Fruit fly (Drosophila melanogaster) whole organism, prepupa: Measurements from ENCODE around the gene CG31798.

Source experiments
- CG10631 ChIP-seq: fragments of 200-800 bp; sonication (Bioruptor generic); optimal IDR thresholded peaks from 2 replicates; lab custom pipeline; 2016; ENCODE audit warnings: missing biosample characterization, missing genetic modification characterization
- CG11294 ChIP-seq: fragments of 200-800 bp; sonication (Bioruptor generic); IDR thresholded peaks from 2 replicates; pipeline ENCODE4 v1.3.6; 2022; ENCODE audit warnings: missing biosample characterization, missing genetic modification characterization
- CG11902 ChIP-seq: fragments of 200-800 bp; sonication (Bioruptor generic); optimal IDR thresholded peaks from 3 replicates; lab custom pipeline; 2016; ENCODE audit warnings: missing biosample characterization, missing genetic modification characterization
- Eip93F ChIP-seq: fragments of 200-800 bp; sonication (Bioruptor generic); optimal IDR thresholded peaks from 2 replicates; lab custom pipeline; 2016; ENCODE audit warnings: missing biosample characterization, mild to moderate bottlenecking, missing genetic modification characterization
- Ets21C ChIP-seq: fragments of 200-800 bp; sonication (Bioruptor generic); optimal IDR thresholded peaks from 3 replicates; lab custom pipeline; 2016; ENCODE audit warnings: missing biosample characterization, missing genetic modification characterization
- Hr39 ChIP-seq: fragments of 200-800 bp; sonication (Bioruptor generic); optimal IDR thresholded peaks from 2 replicates; lab custom pipeline; 2016; ENCODE audit warnings: missing biosample characterization, missing genetic modification characterization
- Met ChIP-seq: fragments of 200-800 bp; sonication (Bioruptor generic); optimal IDR thresholded peaks from 3 replicates; lab custom pipeline; 2016; ENCODE audit warnings: missing biosample characterization, missing genetic modification characterization
- Sox15 ChIP-seq: fragments of 200-800 bp; sonication (Bioruptor generic); optimal IDR thresholded peaks from 3 replicates; lab custom pipeline; 2016; ENCODE audit warnings: missing biosample characterization, missing genetic modification characterization
- net ChIP-seq: fragments of 200-800 bp; sonication (Bioruptor generic); optimal IDR thresholded peaks from 3 replicates; lab custom pipeline; 2016; ENCODE audit warnings: missing biosample characterization, missing genetic modification characterization
- salr ChIP-seq, 2 experiments: fragments of 200-800 bp; sonication (Bioruptor generic); optimal IDR thresholded peaks; 3 replicates each; lab custom pipeline; 2016 to 2018; ENCODE audit warnings: missing biosample characterization in 2 of 2, missing genetic modification characterization in 2 of 2, mild to moderate bottlenecking in 1 of 2

DNA sequence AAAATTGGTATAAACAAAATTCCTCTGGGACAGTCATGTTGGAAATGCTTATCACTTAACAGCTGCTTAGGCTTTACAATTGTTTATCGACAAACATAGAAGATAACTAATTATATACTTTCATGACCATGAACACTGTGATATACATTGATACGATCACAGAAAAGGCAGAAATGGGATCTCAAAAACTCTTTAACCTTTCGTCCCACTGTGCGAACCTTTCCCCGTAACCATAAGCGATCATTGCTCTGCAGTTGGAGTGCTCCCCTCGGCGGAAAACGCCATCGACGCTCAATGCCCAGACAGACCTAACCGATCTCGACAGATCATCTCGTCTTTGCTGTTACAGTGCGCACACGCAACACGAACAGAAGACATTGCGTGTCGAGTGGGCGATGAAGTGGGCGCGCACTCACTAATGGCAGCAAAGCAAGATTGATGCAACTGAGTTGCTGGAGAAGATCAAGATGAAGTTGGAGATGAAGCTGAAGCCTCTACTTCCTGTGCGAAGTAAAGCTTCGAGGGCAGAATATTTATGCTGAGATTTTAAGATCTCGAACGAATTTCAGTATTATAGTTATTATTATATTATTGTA, 30.4 kb downstream of the CG31798 start:
- TF ChIP-seq Met (no peak), CG10631 (no peak), net (no peak), Ets21C (no peak), Sox15 (no peak), Hr39 (GFP tag; lab: Kevin White, UChicago) (no peak), Eip93F (no peak), CG11294 (GFP tag; lab: Robert Waterston, UW) (no peak), CG11902 (GFP tag; lab: Kevin White, UChicago) (no peak), salr (GFP tag; optimal IDR thresholded peaks at IDR 0.05; lab: Kevin White, UChicago) (no peak)
